Worm (Caenorhabditis elegans) whole organism, young adult: ENCODE data around the gene his-42.
A peak's percentile ranks its signal among the peaks of the same experiment; 100 is the strongest.

Experiments used
- B0261.1 ChIP-seq: sonication (generic microtip); optimal IDR thresholded peaks from 2 replicates; lab custom pipeline; 2016; ENCODE audit warnings: mild to moderate bottlenecking, missing genetic modification characterization, moderate library complexity, missing compliant biosample characterization
- C06A6.2 ChIP-seq: fragments of 200-800 bp; sonication (Bioruptor generic); conservative IDR thresholded peaks from 2 replicates; pipeline ENCODE4 v1.3.6; 2022; ENCODE audit warnings: missing genetic modification characterization, missing compliant biosample characterization
- F10E7.11 ChIP-seq: sonication (generic microtip); optimal IDR thresholded peaks from 2 replicates; lab custom pipeline; 2017; ENCODE audit warnings: mild to moderate bottlenecking, missing genetic modification characterization, moderate library complexity, missing compliant biosample characterization
- F37B4.10 ChIP-seq: fragments of 200-800 bp; sonication (Bioruptor generic); IDR thresholded peaks from 2 replicates; pipeline ENCODE4 v1.3.6; 2022; ENCODE audit warnings: missing genetic modification characterization, missing compliant biosample characterization
- K12H6.12 ChIP-seq: fragments of 200-800 bp; sonication (Bioruptor generic); optimal IDR thresholded peaks from 2 replicates; lab custom pipeline; 2018; ENCODE audit warnings: mild to moderate bottlenecking, missing genetic modification characterization, missing compliant biosample characterization
- T07F8.4 ChIP-seq: sonication (generic microtip); optimal IDR thresholded peaks from 2 replicates; lab custom pipeline; 2016; ENCODE audit warnings: mild to moderate bottlenecking, missing genetic modification characterization, moderate library complexity, missing compliant biosample characterization
- Y79H2A.3 ChIP-seq: fragments of 200-800 bp; sonication (Bioruptor generic); conservative IDR thresholded peaks from 2 replicates; pipeline ENCODE4 v1.3.6; 2022; ENCODE audit warnings: missing genetic modification reagents, missing genetic modification characterization, missing compliant biosample characterization
- aptf-2 ChIP-seq: fragments of 200-800 bp; sonication (Bioruptor generic); conservative IDR thresholded peaks from 2 replicates; pipeline ENCODE4 v1.3.6; 2022; ENCODE audit warnings: missing genetic modification reagents, missing genetic modification characterization, missing compliant biosample characterization
- attf-6 ChIP-seq: fragments of 200-800 bp; sonication (Bioruptor generic); IDR thresholded peaks from 2 replicates; pipeline ENCODE4 v1.3.6; 2022; ENCODE audit warnings: missing genetic modification reagents, missing genetic modification characterization, missing compliant biosample characterization
- bed-2 ChIP-seq: fragments of 200-800 bp; sonication (Bioruptor generic); IDR thresholded peaks from 2 replicates; pipeline ENCODE4 v1.3.6; 2022; ENCODE audit warnings: missing genetic modification reagents, missing genetic modification characterization, missing compliant biosample characterization
- ceh-79 ChIP-seq: sonication (generic microtip); optimal IDR thresholded peaks from 2 replicates; lab custom pipeline; 2017; ENCODE audit warnings: mild to moderate bottlenecking, missing genetic modification characterization, missing compliant biosample characterization
- die-1 ChIP-seq: sonication (generic microtip); optimal IDR thresholded peaks from 2 replicates; lab custom pipeline; 2016; ENCODE audit warnings: missing genotype, mild to moderate bottlenecking, missing genetic modification characterization, missing compliant biosample characterization
- dpff-1 ChIP-seq: sonication (generic microtip); optimal IDR thresholded peaks from 2 replicates; lab custom pipeline; 2017; ENCODE audit warnings: mild to moderate bottlenecking, missing genetic modification characterization, missing compliant biosample characterization
- efl-1 ChIP-seq: fragments of 150-350 bp; optimal IDR thresholded peaks from 2 replicates; lab custom pipeline; 2014; ENCODE audit warnings: missing biosample characterization, missing genetic modification reagents, missing genetic modification characterization
- egl-18 ChIP-seq: fragments of 200-800 bp; sonication (Bioruptor generic); IDR thresholded peaks from 2 replicates; pipeline ENCODE4 v1.3.6; 2022; ENCODE audit warnings: missing genetic modification reagents, missing genetic modification characterization, missing compliant biosample characterization
- egl-44 ChIP-seq: fragments of 200-800 bp; sonication (Bioruptor generic); IDR thresholded peaks from 2 replicates; pipeline ENCODE4 v1.3.6; 2022; ENCODE audit warnings: missing genetic modification reagents, missing genetic modification characterization, missing compliant biosample characterization
- egrh-3 ChIP-seq: fragments of 200-800 bp; sonication (Bioruptor generic); IDR thresholded peaks from 2 replicates; pipeline ENCODE4 v1.3.6; 2022; ENCODE audit warnings: missing genetic modification reagents, missing genetic modification characterization, missing compliant biosample characterization
- him-1 ChIP-seq: sonication (generic microtip); optimal IDR thresholded peaks from 2 replicates; lab custom pipeline; 2016; ENCODE audit warnings: missing genotype, missing genetic modification reagents, missing genetic modification characterization, missing compliant biosample characterization
- hlh-26 ChIP-seq: fragments of 200-800 bp; sonication (Bioruptor generic); conservative IDR thresholded peaks from 2 replicates; pipeline ENCODE4 v1.3.6; 2022; ENCODE audit warnings: missing genetic modification reagents, missing genetic modification characterization, missing compliant biosample characterization
- hrde-1 ChIP-seq: sonication (generic microtip); optimal IDR thresholded peaks from 2 replicates; lab custom pipeline; 2016; ENCODE audit warnings: missing genetic modification characterization, mild to moderate bottlenecking, missing compliant biosample characterization, moderate library complexity, missing genotype, missing genetic modification reagents, borderline replicate concordance
- let-526 ChIP-seq: fragments of 200-800 bp; sonication (Bioruptor generic); IDR thresholded peaks from 2 replicates; pipeline ENCODE4 v1.3.6; 2022; ENCODE audit warnings: missing genetic modification reagents, missing genetic modification characterization, missing compliant biosample characterization
- let-607 ChIP-seq, 2 experiments: fragments of 200-800 bp in 1 of 2; sonication (Bioruptor generic) in 1 of 2; sonication (generic microtip) in 1 of 2; optimal IDR thresholded peaks; 2 replicates each; lab custom pipeline; 2016 to 2018; ENCODE audit warnings: mild to moderate bottlenecking in 2 of 2, missing compliant biosample characterization in 2 of 2, missing genetic modification characterization in 2 of 2, moderate library complexity in 2 of 2, missing genotype in 1 of 2
- lin-35 ChIP-seq, 3 experiments: fragments of 150-350 bp in 2 of 3; sonication (generic microtip) in 1 of 3; optimal IDR thresholded peaks; 2 replicates each; lab custom pipeline; 2014 to 2018; ENCODE audit warnings: missing biosample characterization in 3 of 3, missing genetic modification characterization in 3 of 3, missing genetic modification reagents in 3 of 3
- lin-54 ChIP-seq: fragments of 200-800 bp; sonication (Bioruptor generic); optimal IDR thresholded peaks from 2 replicates; lab custom pipeline; 2018; ENCODE audit warnings: mild to moderate bottlenecking, missing genetic modification characterization, missing compliant biosample characterization
- lsl-1 ChIP-seq: fragments of 200-800 bp; sonication (Bioruptor generic); optimal IDR thresholded peaks from 2 replicates; lab custom pipeline; 2018; ENCODE audit warnings: mild to moderate bottlenecking, missing genetic modification characterization, moderate library complexity, missing compliant biosample characterization
- madf-8 ChIP-seq: fragments of 200-800 bp; sonication (Bioruptor generic); conservative IDR thresholded peaks from 2 replicates; pipeline ENCODE4 v1.3.6; 2022; ENCODE audit warnings: missing genetic modification reagents, missing genetic modification characterization, missing compliant biosample characterization
- mes-4 ChIP-seq: sonication (generic microtip); optimal IDR thresholded peaks from 2 replicates; lab custom pipeline; 2016; ENCODE audit warnings: missing genotype, missing genetic modification characterization, missing compliant biosample characterization
- nfya-1 ChIP-seq: sonication (generic microtip); optimal IDR thresholded peaks from 2 replicates; lab custom pipeline; 2017; ENCODE audit warnings: antibody characterized with exemption, missing compliant biosample characterization, missing genetic modification characterization, borderline replicate concordance; ENCODE audit not compliant: insufficient read depth
- nhr-27 ChIP-seq: fragments of 200-800 bp; sonication (Bioruptor generic); optimal IDR thresholded peaks from 2 replicates; lab custom pipeline; 2018; ENCODE audit warnings: mild to moderate bottlenecking, missing genetic modification characterization, moderate library complexity, missing compliant biosample characterization
- nhr-80 ChIP-seq: sonication (generic microtip); optimal IDR thresholded peaks from 2 replicates; lab custom pipeline; 2016; ENCODE audit warnings: missing genetic modification characterization, missing compliant biosample characterization
- rcor-1 ChIP-seq: fragments of 200-800 bp; sonication (Bioruptor generic); IDR thresholded peaks from 2 replicates; pipeline ENCODE4 v1.3.6; 2022; ENCODE audit warnings: missing genetic modification reagents, missing genetic modification characterization, missing compliant biosample characterization
- snpc-4 ChIP-seq, 5 experiments: fragments of 150-350 bp in 1 of 5; sonication (generic microtip) in 4 of 5; optimal IDR thresholded peaks; 2 replicates each; lab custom pipeline; 2014 to 2018; ENCODE audit warnings: missing genetic modification characterization in 5 of 5, missing biosample characterization in 3 of 5, antibody characterized with exemption in 2 of 5, mild to moderate bottlenecking in 2 of 5, missing compliant biosample characterization in 2 of 5, missing genotype in 2 of 5, moderate library complexity in 2 of 5, missing genetic modification reagents in 1 of 5
- somi-1 ChIP-seq: fragments of 200-800 bp; sonication (Bioruptor generic); optimal IDR thresholded peaks from 2 replicates; lab custom pipeline; 2018; ENCODE audit warnings: mild to moderate bottlenecking, missing genetic modification characterization, missing compliant biosample characterization
- zfh-2 ChIP-seq: fragments of 200-800 bp; sonication (Bioruptor generic); conservative IDR thresholded peaks from 2 replicates; pipeline ENCODE4 v1.3.6; 2022; ENCODE audit warnings: missing genetic modification reagents, missing genetic modification characterization, missing compliant biosample characterization
- ztf-25 ChIP-seq: fragments of 200-800 bp; sonication (Bioruptor generic); IDR thresholded peaks from 2 replicates; pipeline ENCODE4 v1.3.6; 2022; ENCODE audit warnings: missing genetic modification reagents, missing genetic modification characterization, missing compliant biosample characterization
- ztf-28 ChIP-seq: fragments of 200-800 bp; sonication (Bioruptor generic); IDR thresholded peaks from 2 replicates; pipeline ENCODE4 v1.3.6; 2022; ENCODE audit warnings: missing genetic modification reagents, missing genetic modification characterization, missing compliant biosample characterization
- ztf-3 ChIP-seq: fragments of 200-800 bp; sonication (Bioruptor generic); optimal IDR thresholded peaks from 2 replicates; lab custom pipeline; 2018; ENCODE audit warnings: mild to moderate bottlenecking, missing genetic modification characterization, missing compliant biosample characterization

his-42 gene

DNA sequence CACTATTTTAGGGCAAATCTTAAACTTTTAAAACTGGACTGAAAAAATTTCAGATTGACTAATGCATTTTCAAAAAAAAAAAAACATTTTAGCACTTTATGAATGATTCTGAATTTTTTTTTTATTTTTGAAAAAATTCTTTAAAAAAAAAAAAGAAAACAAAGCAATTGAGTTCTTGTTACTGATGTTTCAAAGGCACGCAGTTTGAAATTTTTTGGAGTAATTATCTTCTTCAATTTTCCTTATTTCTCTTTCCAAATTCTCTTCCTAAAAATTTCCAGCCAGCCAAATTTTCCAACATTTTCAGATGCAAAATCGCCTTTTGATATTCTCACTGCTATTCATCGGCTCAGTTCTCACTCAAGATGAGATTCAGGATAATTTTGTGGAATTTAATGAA lies 23.5 kb upstream of the his-42 start, which contains the start of gene F08G2.8 (continued):
- TF ChIP-seq T07F8.4 (tag; lab: Kevin White, UChicago), result no peak

- no peak for TF ChIP-seq mes-4 (tag; lab: Kevin White, UChicago)
- TF ChIP-seq lin-54 (GFP tag; lab: Kevin White, UChicago), result no peak
- no peak for TF ChIP-seq aptf-2 (GFP tag; lab: Robert Waterston, UW)
- TF ChIP-seq attf-6, result no peak
- TF ChIP-seq F10E7.11 (tag; lab: Kevin White, UChicago), result no peak
- TF ChIP-seq C06A6.2 (GFP tag; lab: Robert Waterston, UW), result no peak
- no peak for TF ChIP-seq somi-1
- no peak for TF ChIP-seq F37B4.10 (GFP tag; lab: Robert Waterston, UW)
- TF ChIP-seq egl-18 (GFP tag; lab: Robert Waterston, UW), result no peak
- TF ChIP-seq him-1 (tag; lab: Kevin White, UChicago), result no peak
- no peak for TF ChIP-seq ztf-3 (GFP tag; lab: Kevin White, UChicago)
- TF ChIP-seq let-526 (GFP tag; lab: Robert Waterston, UW), result no peak
- TF ChIP-seq lsl-1 (GFP tag; lab: Kevin White, UChicago), result no peak
- no peak for TF ChIP-seq K12H6.12 (tag; lab: Kevin White, UChicago)
- no peak for TF ChIP-seq hrde-1 (tag; lab: Kevin White, UChicago)
- TF ChIP-seq lin-35 (GFP tag; optimal IDR thresholded peaks at IDR 0.05; lab: Kevin White, UChicago), result no peak
- TF ChIP-seq die-1 (tag; lab: Kevin White, UChicago), result no peak
These were observed 18.9 kb upstream of the his-42 start for ce11 chrII:13847366-13847765.

ce11 chrII:13846018-13846417 lies 17.5 kb upstream of the his-42 start:
- TF ChIP-seq egl-44 (GFP tag; lab: Robert Waterston, UW) (no peak), rcor-1 (GFP tag; lab: Robert Waterston, UW) (no peak), ztf-28 (GFP tag; lab: Robert Waterston, UW) (no peak), nhr-27 (tag; lab: Kevin White, UChicago) (no peak), snpc-4 (GFP tag; optimal IDR thresholded peaks at IDR 0.05; lab: Kevin White, UChicago) (no peak), snpc-4 (tag; optimal IDR thresholded peaks at IDR 0.05; lab: Kevin White, UChicago) (peak in 1 of 4 experiments; percentile 51), zfh-2 (GFP tag; lab: Robert Waterston, UW) (no peak), let-607 (tag; optimal IDR thresholded peaks at IDR 0.05; lab: Kevin White, UChicago) (peak in 1 of 2 experiments; percentile 6), bed-2 (no peak), hlh-26 (GFP tag; lab: Robert Waterston, UW) (no peak), ceh-79 (no peak), Y79H2A.3 (no peak), nhr-80 (tag; lab: Kevin White, UChicago) (peak; percentile 81)
- TF ChIP-seq, all 124 proteins: peak for 3

DNA sequence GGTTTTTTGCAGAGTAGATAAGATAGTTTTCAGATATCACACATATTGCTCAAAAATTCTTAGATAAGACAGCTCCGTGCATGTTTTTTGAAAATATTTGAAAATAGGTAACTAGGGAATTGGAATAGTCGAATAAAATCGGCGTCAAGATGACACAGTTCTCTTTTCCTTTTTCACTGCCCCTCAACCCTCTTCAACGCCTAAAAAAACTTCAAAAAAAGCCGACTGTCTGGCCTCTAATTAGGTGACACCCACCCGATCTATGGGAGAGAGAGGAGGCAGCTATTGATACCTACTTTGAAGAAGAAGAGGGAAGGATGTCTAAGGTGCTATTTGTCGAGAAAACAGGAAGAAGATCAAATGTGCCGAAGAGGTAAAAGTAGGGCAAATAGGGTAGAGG lies 13.8 kb upstream of the his-42 start:
- TF ChIP-seq efl-1 (GFP tag; lab: Kevin White, UChicago), result no peak
- TF ChIP-seq nfya-1, result no peak
- TF ChIP-seq B0261.1 (tag; lab: Kevin White, UChicago), result no peak
- no peak for TF ChIP-seq madf-8
- no peak for TF ChIP-seq egrh-3 (GFP tag; lab: Robert Waterston, UW)
- no peak for TF ChIP-seq C06A6.2 (GFP tag; lab: Robert Waterston, UW)
- no peak for TF ChIP-seq dpff-1
- no peak for TF ChIP-seq ztf-25 (GFP tag; lab: Robert Waterston, UW)
- no peak for TF ChIP-seq lin-35 (GFP tag; optimal IDR thresholded peaks at IDR 0.05; lab: Kevin White, UChicago)
- no peak for TF ChIP-seq nhr-80 (tag; lab: Kevin White, UChicago)
